Fruit fly (Drosophila melanogaster): ENCODE results near the gene Unc-76.

dm6 chrX:2061849-2062248 lies 18.6 kb upstream of the Unc-76 start, which contains the start of gene Sik2:
- TF ChIP-seq psq (GFP tag; optimal IDR thresholded peaks at IDR 0.05): no peak
- no peak for TF ChIP-seq usp (GFP tag; optimal IDR thresholded peaks at IDR 0.05)
